Worm (Caenorhabditis elegans) whole organism, mixed stage, embryonic: ENCODE measurements around the gene bli-1.

Experiments
- M03D4.4 ChIP-seq: sonication (generic microtip); optimal IDR thresholded peaks from 2 replicates; lab custom pipeline; 2017; ENCODE audit warnings: mild to moderate bottlenecking, missing genetic modification characterization, missing compliant biosample characterization
- bed-3 ChIP-seq: fragments of 200-800 bp; sonication (Bioruptor generic); optimal IDR thresholded peaks from 3 replicates; lab custom pipeline; 2018; ENCODE audit warnings: mild to moderate bottlenecking, missing genetic modification characterization, moderate library complexity, missing compliant biosample characterization
- blmp-1 ChIP-seq: fragments of 150-350 bp; optimal IDR thresholded peaks from 2 replicates; lab custom pipeline; 2014; ENCODE audit warnings: missing biosample characterization, missing genetic modification characterization
- ceh-39 ChIP-seq: fragments of 150-350 bp; optimal IDR thresholded peaks from 2 replicates; lab custom pipeline; 2014; ENCODE audit warnings: missing biosample characterization, missing genetic modification characterization
- ceh-43 ChIP-seq: fragments of 200-800 bp; sonication (Bioruptor generic); optimal IDR thresholded peaks from 2 replicates; lab custom pipeline; 2018; ENCODE audit warnings: mild to moderate bottlenecking, missing genetic modification characterization, moderate library complexity, missing compliant biosample characterization
- ceh-83 ChIP-seq: fragments of 200-800 bp; sonication (Bioruptor generic); optimal IDR thresholded peaks from 2 replicates; lab custom pipeline; 2018; ENCODE audit warnings: mild to moderate bottlenecking, missing genetic modification characterization, missing compliant biosample characterization
- ces-1 ChIP-seq: fragments of 150-350 bp; optimal IDR thresholded peaks from 2 replicates; lab custom pipeline; 2014; ENCODE audit warnings: missing biosample characterization, missing genetic modification reagents, missing genetic modification characterization
- drap-1 ChIP-seq: fragments of 200-800 bp; sonication (Bioruptor generic); optimal IDR thresholded peaks from 3 replicates; lab custom pipeline; 2018; ENCODE audit warnings: mild to moderate bottlenecking, missing genetic modification characterization, missing compliant biosample characterization
- elt-1 ChIP-seq: sonication (generic microtip); optimal IDR thresholded peaks from 2 replicates; lab custom pipeline; 2017; ENCODE audit warnings: missing genetic modification characterization, mild to moderate bottlenecking, missing compliant biosample characterization, antibody characterized with exemption, moderate library complexity, borderline replicate concordance; ENCODE audit not compliant: insufficient read depth
- elt-3 ChIP-seq: fragments of 150-350 bp; optimal IDR thresholded peaks from 2 replicates; lab custom pipeline; 2014; ENCODE audit warnings: missing biosample characterization, missing genetic modification characterization
- flh-1 ChIP-seq: fragments of 200-800 bp; sonication (Bioruptor generic); optimal IDR thresholded peaks from 2 replicates; lab custom pipeline; 2018; ENCODE audit warnings: mild to moderate bottlenecking, missing genetic modification characterization, moderate library complexity, missing compliant biosample characterization
- lin-13 ChIP-seq: fragments of 150-350 bp; optimal IDR thresholded peaks from 2 replicates; lab custom pipeline; 2014; ENCODE audit warnings: missing biosample characterization, missing genetic modification characterization
- lin-32 ChIP-seq: fragments of 200-800 bp; sonication (Bioruptor generic); optimal IDR thresholded peaks from 2 replicates; lab custom pipeline; 2018; ENCODE audit warnings: mild to moderate bottlenecking, missing genetic modification characterization, missing compliant biosample characterization
- lsy-2 ChIP-seq: fragments of 150-350 bp; optimal IDR thresholded peaks from 2 replicates; lab custom pipeline; 2014; ENCODE audit warnings: missing biosample characterization, missing genetic modification characterization
- mab-5 ChIP-seq: fragments of 150-350 bp; optimal IDR thresholded peaks from 2 replicates; lab custom pipeline; 2014; ENCODE audit warnings: missing biosample characterization, missing genetic modification characterization
- mls-2 ChIP-seq: sonication (generic microtip); optimal IDR thresholded peaks from 2 replicates; lab custom pipeline; 2016; ENCODE audit warnings: mild to moderate bottlenecking, missing genetic modification characterization, moderate library complexity, missing compliant biosample characterization
- nhr-12 ChIP-seq: fragments of 150-350 bp; optimal IDR thresholded peaks from 2 replicates; lab custom pipeline; 2014; ENCODE audit warnings: missing biosample characterization, missing genetic modification characterization
- nhr-2 ChIP-seq: fragments of 150-350 bp; optimal IDR thresholded peaks from 2 replicates; lab custom pipeline; 2014; ENCODE audit warnings: missing biosample characterization, missing genetic modification characterization
- nhr-237 ChIP-seq: fragments of 150-350 bp; optimal IDR thresholded peaks from 2 replicates; lab custom pipeline; 2014; ENCODE audit warnings: missing biosample characterization, missing genetic modification characterization
- nhr-28 ChIP-seq: fragments of 150-350 bp; optimal IDR thresholded peaks from 2 replicates; lab custom pipeline; 2014; ENCODE audit warnings: missing biosample characterization, missing genetic modification characterization
- sem-2 ChIP-seq: fragments of 200-800 bp; sonication (Bioruptor generic); optimal IDR thresholded peaks from 2 replicates; lab custom pipeline; 2018; ENCODE audit warnings: mild to moderate bottlenecking, missing genetic modification characterization, missing compliant biosample characterization
- snpc-4 ChIP-seq: fragments of 150-350 bp; optimal IDR thresholded peaks from 2 replicates; lab custom pipeline; 2014; ENCODE audit warnings: missing biosample characterization, missing genetic modification characterization
- sptf-1 ChIP-seq: sonication (generic microtip); optimal IDR thresholded peaks from 2 replicates; lab custom pipeline; 2017; ENCODE audit warnings: mild to moderate bottlenecking, missing genetic modification characterization, moderate library complexity, missing compliant biosample characterization
- tbx-8 ChIP-seq: fragments of 200-800 bp; sonication (Bioruptor generic); optimal IDR thresholded peaks from 2 replicates; lab custom pipeline; 2018; ENCODE audit warnings: mild to moderate bottlenecking, missing genetic modification characterization, moderate library complexity, missing compliant biosample characterization
- unc-39 ChIP-seq: fragments of 150-350 bp; optimal IDR thresholded peaks from 2 replicates; lab custom pipeline; 2014; ENCODE audit warnings: missing biosample characterization, missing genetic modification characterization
- unc-62 ChIP-seq: fragments of 150-350 bp; optimal IDR thresholded peaks from 2 replicates; lab custom pipeline; 2014; ENCODE audit warnings: missing biosample characterization, missing genetic modification reagents, missing genetic modification characterization
- zip-8 ChIP-seq: fragments of 150-350 bp; optimal IDR thresholded peaks from 2 replicates; lab custom pipeline; 2014; ENCODE audit warnings: missing biosample characterization, missing genetic modification characterization
- ztf-11 ChIP-seq: fragments of 150-350 bp; optimal IDR thresholded peaks from 2 replicates; lab custom pipeline; 2014; ENCODE audit warnings: missing biosample characterization, missing genetic modification characterization

The bli-1 gene

ce11 chrII:10731552-10731951, 22.8 kb downstream of the bli-1 start, which contains the start of gene glb-12:
Gene glb-12 (minus strand): TSS chrII:10731652.
- TF ChIP-seq ceh-83 (GFP tag; lab: Kevin White, UChicago): no peak
- no peak for TF ChIP-seq ceh-39 (tag; lab: Kevin White, UChicago)
- no peak for TF ChIP-seq nhr-2 (tag; lab: Kevin White, UChicago)
- no peak for TF ChIP-seq elt-1
- no peak for TF ChIP-seq lsy-2 (tag; lab: Kevin White, UChicago)
- TF ChIP-seq zip-8 (tag; lab: Kevin White, UChicago): no peak
- TF ChIP-seq mab-5 (tag; lab: Kevin White, UChicago): no peak
- no peak for TF ChIP-seq ces-1 (GFP tag; lab: Kevin White, UChicago)
- TF ChIP-seq elt-3 (tag; lab: Kevin White, UChicago): no peak
- no peak for TF ChIP-seq bed-3
- TF ChIP-seq, all 35 proteins: peak for 0

- TF ChIP-seq bed-3 (no peak), ceh-39 (tag; lab: Kevin White, UChicago) (no peak), flh-1 (GFP tag; lab: Kevin White, UChicago) (no peak), ceh-83 (GFP tag; lab: Kevin White, UChicago) (no peak), nhr-28 (no peak), sptf-1 (tag; lab: Kevin White, UChicago) (no peak), tbx-8 (GFP tag; lab: Kevin White, UChicago) (no peak), unc-39 (tag; lab: Kevin White, UChicago) (no peak), blmp-1 (tag; lab: Kevin White, UChicago) (no peak), lin-32 (GFP tag; lab: Kevin White, UChicago) (no peak), ztf-11 (tag; lab: Kevin White, UChicago) (no peak), drap-1 (GFP tag; lab: Kevin White, UChicago) (no peak)
These were observed 28.3 kb downstream of the bli-1 start, which contains the start of gene C52A11.3 for ce11 chrII:10737059-10737458. Gene C52A11.3 (plus strand): TSS chrII:10737359.

- TF ChIP-seq ces-1 (GFP tag; lab: Kevin White, UChicago) (peak; percentile 31), ceh-83 (GFP tag; lab: Kevin White, UChicago) (no peak)
These were observed 36.0 kb downstream of the bli-1 start for ce11 chrII:10744801-10745200.

ce11 chrII:10753694-10754093, 44.9 kb downstream of the bli-1 start:
- TF ChIP-seq ces-1 (GFP tag; lab: Kevin White, UChicago) (peak; percentile 71), drap-1 (GFP tag; lab: Kevin White, UChicago) (no peak)
- TF ChIP-seq, all 35 proteins: peak for 1

- TF ChIP-seq zip-8 (tag; lab: Kevin White, UChicago) (no peak), ces-1 (GFP tag; lab: Kevin White, UChicago) (peak; percentile 61), mls-2 (peak; percentile 43)
These were observed 46.7 kb downstream of the bli-1 start for ce11 chrII:10755455-10755854.

ce11 chrII:10758951-10759350, 50.2 kb downstream of the bli-1 start:
- peak; percentile 97 for TF ChIP-seq ces-1 (GFP tag; lab: Kevin White, UChicago)
- TF ChIP-seq nhr-237 (tag; lab: Kevin White, UChicago): no peak

- TF ChIP-seq unc-62 (GFP tag; lab: Kevin White, UChicago) (no peak), sptf-1 (tag; lab: Kevin White, UChicago) (no peak), nhr-237 (tag; lab: Kevin White, UChicago) (no peak), nhr-12 (tag; lab: Kevin White, UChicago) (no peak), snpc-4 (no peak), lin-13 (no peak), M03D4.4 (tag; lab: Kevin White, UChicago) (no peak), unc-39 (tag; lab: Kevin White, UChicago) (no peak), ztf-11 (tag; lab: Kevin White, UChicago) (no peak), blmp-1 (tag; lab: Kevin White, UChicago) (no peak), elt-3 (tag; lab: Kevin White, UChicago) (no peak), ceh-83 (GFP tag; lab: Kevin White, UChicago) (no peak), sem-2 (no peak), tbx-8 (GFP tag; lab: Kevin White, UChicago) (no peak), nhr-2 (tag; lab: Kevin White, UChicago) (no peak), bed-3 (no peak), ceh-43 (GFP tag; lab: Kevin White, UChicago) (no peak)
These were observed 50.7 kb downstream of the bli-1 start for ce11 chrII:10759425-10759824.
